Fruit fly (Drosophila melanogaster): Measurements from ENCODE around the gene CG14151.

The CG14151 gene

DNA sequence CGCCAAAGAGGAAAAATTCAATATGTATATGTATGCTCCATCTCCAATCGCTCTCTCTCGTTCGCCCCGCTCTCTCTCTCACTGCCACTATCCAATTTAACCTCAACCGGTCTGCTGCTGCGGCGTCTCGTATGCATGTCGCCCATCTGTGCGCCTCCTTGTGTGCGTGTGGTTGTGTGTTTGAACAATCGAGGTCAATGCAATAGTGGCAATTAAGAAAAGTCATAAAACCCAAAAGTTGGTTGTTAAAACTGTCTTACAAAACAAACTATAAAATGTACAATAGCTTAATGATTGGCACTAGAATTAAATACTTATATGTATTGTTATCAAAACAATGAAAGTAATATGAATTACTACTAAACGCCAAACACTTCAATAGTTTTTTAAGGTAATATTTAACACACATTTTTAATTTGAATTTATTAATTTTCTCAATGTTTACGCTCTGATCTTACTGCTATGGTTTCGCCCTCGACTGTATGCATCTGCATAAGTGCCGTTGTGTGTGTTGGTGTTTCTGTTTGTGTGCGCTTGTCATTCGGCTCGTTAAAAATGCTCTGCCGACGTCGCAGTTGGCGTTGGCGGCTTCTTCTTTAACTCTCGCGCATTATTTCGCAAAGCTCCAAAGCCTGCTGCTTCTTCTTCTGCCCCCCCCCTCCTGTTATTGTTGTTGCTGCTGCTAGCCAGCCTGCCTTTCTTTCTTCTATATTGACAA, 37.3 kb upstream of the CG14151 start (continued):
- TF ChIP-seq kni (GFP tag; optimal IDR thresholded peaks at IDR 0.05) = peak; percentile 98
- peak; percentile 65 for TF ChIP-seq crc (GFP tag; optimal IDR thresholded peaks at IDR 0.05)
- TF ChIP-seq crp (GFP tag; optimal IDR thresholded peaks at IDR 0.05) = peak; percentile 10 to 72
- TF ChIP-seq ro (GFP tag; IDR thresholded peaks at IDR 0.05) = peak; percentile 83
- peak; percentile 98 for TF ChIP-seq Abd-B (GFP tag; optimal IDR thresholded peaks at IDR 0.05)
- peak; percentile 79 for TF ChIP-seq mirr (GFP tag; optimal IDR thresholded peaks at IDR 0.05)
- TF ChIP-seq CG11504 (tag; optimal IDR thresholded peaks at IDR 0.05) = peak; percentile 98
- peak; percentile 87 for TF ChIP-seq pb (GFP tag; optimal IDR thresholded peaks at IDR 0.05)
- peak; percentile 97 for TF ChIP-seq CG12219 (GFP tag; optimal IDR thresholded peaks at IDR 0.05)
- peak; percentile 67 for TF ChIP-seq NK7.1 (GFP tag; optimal IDR thresholded peaks at IDR 0.05)
- TF ChIP-seq gro (GFP tag; optimal IDR thresholded peaks at IDR 0.05) = peak; percentile 81
- peak; percentile 83 for TF ChIP-seq vfl (GFP tag; optimal IDR thresholded peaks at IDR 0.05)
- TF ChIP-seq klu (GFP tag; IDR thresholded peaks at IDR 0.05) = peak; percentile 87
- peak; percentile 98 for TF ChIP-seq Asciz (GFP tag; optimal IDR thresholded peaks at IDR 0.05)
- TF ChIP-seq Rfx (GFP tag; IDR thresholded peaks at IDR 0.05) = peak; percentile 89
- TF ChIP-seq tgo (GFP tag; IDR thresholded peaks at IDR 0.05) = peak; percentile 93
- peak; percentile 97 for TF ChIP-seq unpg (GFP tag; optimal IDR thresholded peaks at IDR 0.05)
- TF ChIP-seq CG30403 (GFP tag; optimal IDR thresholded peaks at IDR 0.05) = peak; percentile 98
- peak; percentile 85 for TF ChIP-seq CG12744 (GFP tag; optimal IDR thresholded peaks at IDR 0.05)
- TF ChIP-seq CG9797 (GFP tag; optimal IDR thresholded peaks at IDR 0.05) = peak; percentile 29
- TF ChIP-seq inv (GFP tag; IDR thresholded peaks at IDR 0.05; ENCODE audit: partially characterized antibody) = no peak
- TF ChIP-seq al (GFP tag; IDR thresholded peaks at IDR 0.05) = peak; percentile 86
- TF ChIP-seq ERR (GFP tag; optimal IDR thresholded peaks at IDR 0.05) = peak; percentile 50
- TF ChIP-seq sob (GFP tag; IDR thresholded peaks at IDR 0.05) = peak; percentile 85; the same call in 1 of the 2 replicates
- no peak for TF ChIP-seq Doc3 (GFP tag; IDR thresholded peaks at IDR 0.05; ENCODE audit: partially characterized antibody)
- TF ChIP-seq ATbp (GFP tag; optimal IDR thresholded peaks at IDR 0.05) = peak; percentile 96
- TF ChIP-seq grn (GFP tag; optimal IDR thresholded peaks at IDR 0.05) = peak; percentile 63
- TF ChIP-seq CG13287 (GFP tag; IDR thresholded peaks at IDR 0.05; ENCODE audit: partially characterized antibody) = no peak
- peak; percentile 69 for TF ChIP-seq CG9609 (GFP tag; optimal IDR thresholded peaks at IDR 0.05)
- TF ChIP-seq NfI (GFP tag; optimal IDR thresholded peaks at IDR 0.05) = peak; percentile 97
- peak; percentile 99 for TF ChIP-seq CG12391 (tag; optimal IDR thresholded peaks at IDR 0.05)
- peak; percentile 15; the same call in 1 of the 2 replicates for TF ChIP-seq crol (GFP tag; IDR thresholded peaks at IDR 0.05)
- no peak for TF ChIP-seq h (optimal IDR thresholded peaks at IDR 0.05)
- peak; percentile 97 for TF ChIP-seq CG10543 (GFP tag; optimal IDR thresholded peaks at IDR 0.05)
- peak; percentile 81 for TF ChIP-seq Kr (GFP tag; optimal IDR thresholded peaks at IDR 0.05)
- peak; percentile 85 for TF ChIP-seq Taf1 (GFP tag; IDR thresholded peaks at IDR 0.05)
- peak; percentile 68 for TF ChIP-seq psq (GFP tag; optimal IDR thresholded peaks at IDR 0.05)
- TF ChIP-seq ranshi (GFP tag; IDR thresholded peaks at IDR 0.05) = peak; percentile 81
- peak; percentile 90 for TF ChIP-seq Camta (GFP tag; optimal IDR thresholded peaks at IDR 0.05)
- TF ChIP-seq stwl (tag; optimal IDR thresholded peaks at IDR 0.05) = peak; percentile 65
- peak; percentile 98 for TF ChIP-seq CG10209 (GFP tag; optimal IDR thresholded peaks at IDR 0.05)
- TF ChIP-seq zen (tag; optimal IDR thresholded peaks at IDR 0.05) = peak; percentile 98
- peak; percentile 95 for TF ChIP-seq Ets65A (GFP tag)
- no peak for TF ChIP-seq CG2129 (GFP tag; IDR thresholded peaks at IDR 0.05; ENCODE audit: partially characterized antibody)
- peak; percentile 95 for TF ChIP-seq CG18476 (GFP tag; optimal IDR thresholded peaks at IDR 0.05)
- TF ChIP-seq CG6854 (GFP tag; optimal IDR thresholded peaks at IDR 0.05) = peak; percentile 97
- TF ChIP-seq kah (GFP tag; optimal IDR thresholded peaks at IDR 0.05) = peak; percentile 94
- TF ChIP-seq vvl (GFP tag; IDR thresholded peaks at IDR 0.05) = peak; percentile 96
- peak; percentile 76 for TF ChIP-seq CG8089 (GFP tag; optimal IDR thresholded peaks at IDR 0.05)
